Fruit fly (Drosophila melanogaster) whole organism, pupa: Measurements from ENCODE around the gene jv.

Experiments used
- CG10348 ChIP-seq: fragments of 200-800 bp; sonication (Bioruptor generic); IDR thresholded peaks from 2 replicates; pipeline ENCODE4 v1.3.6; 2022; ENCODE audit warnings: missing biosample characterization, missing genetic modification characterization
- CG12605 ChIP-seq: fragments of 200-800 bp; sonication (Bioruptor generic); IDR thresholded peaks from 2 replicates; pipeline ENCODE4 v1.3.6; 2022; ENCODE audit warnings: missing biosample characterization, missing genetic modification characterization
- CG13204 ChIP-seq: fragments of 200-800 bp; sonication (Bioruptor generic); optimal IDR thresholded peaks from 2 replicates; lab custom pipeline; 2018; ENCODE audit warnings: missing biosample characterization, mild to moderate bottlenecking, missing genetic modification characterization, moderate library complexity
- CG14655 ChIP-seq: fragments of 200-800 bp; sonication (Bioruptor generic); optimal IDR thresholded peaks from 3 replicates; lab custom pipeline; 2017; ENCODE audit warnings: mild to moderate bottlenecking, missing biosample characterization, missing genetic modification reagents, missing genetic modification characterization
- CG15710 ChIP-seq: fragments of 200-800 bp; sonication (Bioruptor generic); optimal IDR thresholded peaks from 2 replicates; lab custom pipeline; 2018; ENCODE audit warnings: missing biosample characterization, mild to moderate bottlenecking, missing genetic modification characterization, moderate library complexity
- CG17806 ChIP-seq: fragments of 200-800 bp; sonication (Bioruptor generic); optimal IDR thresholded peaks from 2 replicates; lab custom pipeline; 2018; ENCODE audit warnings: missing biosample characterization, mild to moderate bottlenecking, missing genetic modification characterization, moderate library complexity
- CG32121 ChIP-seq: fragments of 200-800 bp; sonication (Bioruptor generic); IDR thresholded peaks from 2 replicates; pipeline ENCODE4 v1.3.6; 2022; ENCODE audit warnings: missing biosample characterization, missing genetic modification characterization
- CG34367 ChIP-seq: fragments of 200-800 bp; sonication (Bioruptor generic); optimal IDR thresholded peaks from 2 replicates; lab custom pipeline; 2018; ENCODE audit warnings: missing biosample characterization, mild to moderate bottlenecking, missing genetic modification characterization
- CG4496 ChIP-seq: fragments of 200-800 bp; sonication (Bioruptor generic); IDR thresholded peaks from 3 replicates; pipeline ENCODE4 v1.3.6; 2022; ENCODE audit warnings: missing biosample characterization, missing genetic modification characterization
- CG8159 ChIP-seq: fragments of 200-800 bp; sonication (Bioruptor generic); optimal IDR thresholded peaks from 3 replicates; lab custom pipeline; 2018; ENCODE audit warnings: missing biosample characterization, mild to moderate bottlenecking, missing genetic modification characterization, moderate library complexity
- CG8301 ChIP-seq: fragments of 200-800 bp; sonication (Bioruptor generic); optimal IDR thresholded peaks from 2 replicates; lab custom pipeline; 2018; ENCODE audit warnings: missing biosample characterization, mild to moderate bottlenecking, missing genetic modification characterization
- CG9948 ChIP-seq: fragments of 200-800 bp; sonication (Bioruptor generic); optimal IDR thresholded peaks from 2 replicates; lab custom pipeline; 2018; ENCODE audit warnings: missing biosample characterization, mild to moderate bottlenecking, missing genetic modification characterization, moderate library complexity
- D1 ChIP-seq: fragments of 200-800 bp; sonication (Bioruptor generic); optimal IDR thresholded peaks from 2 replicates; lab custom pipeline; 2018; ENCODE audit warnings: missing biosample characterization, mild to moderate bottlenecking, missing genetic modification characterization, moderate library complexity
- EcR ChIP-seq: fragments of 200-800 bp; sonication (Bioruptor generic); optimal IDR thresholded peaks from 3 replicates; lab custom pipeline; 2019; ENCODE audit warnings: missing biosample characterization, missing genetic modification characterization, mild to moderate bottlenecking, moderate library complexity, missing genetic modification reagents
- Ets98B ChIP-seq: fragments of 200-800 bp; sonication (Bioruptor generic); IDR thresholded peaks from 2 replicates; pipeline ENCODE4 v1.3.6; 2022; ENCODE audit warnings: missing biosample characterization, missing genetic modification characterization
- Pif1A ChIP-seq: fragments of 200-800 bp; sonication (Bioruptor generic); optimal IDR thresholded peaks from 3 replicates; lab custom pipeline; 2016; ENCODE audit warnings: missing biosample characterization, missing genetic modification characterization
- Pif1B ChIP-seq: fragments of 200-800 bp; sonication (Bioruptor generic); optimal IDR thresholded peaks from 3 replicates; lab custom pipeline; 2016; ENCODE audit warnings: missing biosample characterization, missing genetic modification characterization
- Snoo ChIP-seq: fragments of 200-800 bp; sonication (Bioruptor generic); optimal IDR thresholded peaks from 3 replicates; lab custom pipeline; 2017; ENCODE audit warnings: missing biosample characterization, mild to moderate bottlenecking, missing genetic modification characterization, inconsistent platforms
- fd96Ca ChIP-seq: fragments of 200-800 bp; sonication (Bioruptor generic); IDR thresholded peaks from 3 replicates; pipeline ENCODE4 v1.3.6; 2022; ENCODE audit warnings: missing biosample characterization, missing genetic modification characterization
- gl ChIP-seq: fragments of 200-800 bp; sonication (Bioruptor generic); optimal IDR thresholded peaks from 2 replicates; lab custom pipeline; 2018; ENCODE audit warnings: missing biosample characterization, mild to moderate bottlenecking, missing genetic modification characterization
- rn ChIP-seq: fragments of 200-800 bp; sonication (Bioruptor generic); IDR thresholded peaks from 2 replicates; pipeline ENCODE4 v1.3.6; 2022; ENCODE audit warnings: missing biosample characterization, missing genetic modification characterization

jv gene

DNA sequence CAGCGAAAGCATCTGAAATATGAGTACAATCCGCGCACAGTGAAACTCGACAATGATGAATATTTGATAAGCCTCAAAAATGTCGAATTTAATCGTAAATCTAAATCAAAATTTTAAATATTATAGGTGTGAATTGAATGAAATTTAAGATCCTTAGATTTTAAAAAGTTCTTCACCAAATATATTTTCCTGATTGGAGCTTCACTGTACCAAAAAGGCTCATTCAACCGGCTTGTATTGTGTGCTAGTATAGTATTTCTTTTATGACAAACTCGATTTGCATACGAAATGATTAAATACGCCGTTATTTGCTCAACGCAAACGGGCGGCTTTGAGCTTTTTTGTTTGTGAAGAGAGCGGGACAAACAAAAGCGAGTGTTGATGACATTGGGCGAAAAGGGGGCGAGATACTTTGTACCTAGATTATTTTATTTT lies 36.3 kb downstream of the jv start:
- TF ChIP-seq CG12605 (GFP tag; lab: Robert Waterston, UW) (peak; percentile 61), CG13204 (no peak), CG8301 (tag; lab: Kevin White, UChicago) (peak; percentile 46), CG9948 (tag; lab: Kevin White, UChicago) (peak; percentile 28), CG14655 (peak; percentile 51), CG4496 (GFP tag; lab: Robert Waterston, UW) (peak; percentile 66), gl (tag; lab: Kevin White, UChicago) (no peak), Pif1A (GFP tag; lab: Kevin White, UChicago) (peak; percentile 55), CG17806 (tag; lab: Kevin White, UChicago) (peak; percentile 34), Snoo (tag; lab: Kevin White, UChicago) (peak; percentile 75), fd96Ca (GFP tag; lab: Robert Waterston, UW) (no peak), CG10348 (GFP tag; lab: Robert Waterston, UW) (no peak), rn (GFP tag; lab: Robert Waterston, UW) (peak; percentile 35; the same call in 1 of the 2 replicates), CG8159 (tag; lab: Kevin White, UChicago) (peak; percentile 44), D1 (peak; percentile 6), CG15710 (tag; lab: Kevin White, UChicago) (peak; percentile 41), Ets98B (GFP tag; lab: Robert Waterston, UW) (peak; percentile 67), Pif1B (GFP tag; lab: Kevin White, UChicago) (peak; percentile 38), CG34367 (tag; lab: Kevin White, UChicago) (peak; percentile 15), EcR (no peak), CG32121 (GFP tag; lab: Robert Waterston, UW) (peak; percentile 66)

DNA sequence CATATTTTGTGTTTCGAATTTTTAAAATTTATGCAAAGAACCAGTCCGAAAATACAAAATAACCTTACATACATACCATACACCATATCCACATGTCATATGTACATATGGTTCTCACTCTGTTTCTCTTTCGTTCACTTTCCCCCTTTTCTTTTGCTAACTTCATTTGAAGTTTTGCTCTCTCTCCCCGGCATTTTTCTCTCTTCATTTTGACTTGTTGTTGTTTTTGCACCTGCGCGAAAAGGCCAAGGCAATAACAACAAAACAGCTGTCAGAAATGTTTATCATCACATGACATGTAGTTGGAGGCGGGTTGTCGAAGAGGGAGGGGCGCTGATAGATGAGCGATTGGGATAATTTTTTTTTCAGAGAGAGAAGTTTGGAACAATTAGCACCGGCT lies 36.9 kb downstream of the jv start:
- TF ChIP-seq gl (tag; lab: Kevin White, UChicago): no peak
- TF ChIP-seq Pif1B (GFP tag; lab: Kevin White, UChicago): no peak
- TF ChIP-seq CG10348 (GFP tag; lab: Robert Waterston, UW): no peak
- TF ChIP-seq CG17806 (tag; lab: Kevin White, UChicago): no peak
- TF ChIP-seq Ets98B (GFP tag; lab: Robert Waterston, UW): no peak
- no peak for TF ChIP-seq rn (GFP tag; lab: Robert Waterston, UW)
- TF ChIP-seq CG34367 (tag; lab: Kevin White, UChicago): no peak
- TF ChIP-seq EcR: no peak
- no peak for TF ChIP-seq D1
- no peak for TF ChIP-seq CG8159 (tag; lab: Kevin White, UChicago)
- no peak for TF ChIP-seq CG14655
- TF ChIP-seq CG9948 (tag; lab: Kevin White, UChicago): no peak
- TF ChIP-seq CG13204: no peak
- TF ChIP-seq CG8301 (tag; lab: Kevin White, UChicago): no peak
- no peak for TF ChIP-seq CG12605 (GFP tag; lab: Robert Waterston, UW)
- TF ChIP-seq CG32121 (GFP tag; lab: Robert Waterston, UW): no peak
- no peak for TF ChIP-seq CG4496 (GFP tag; lab: Robert Waterston, UW)
- no peak for TF ChIP-seq Pif1A (GFP tag; lab: Kevin White, UChicago)
- TF ChIP-seq Snoo (tag; lab: Kevin White, UChicago): no peak

DNA sequence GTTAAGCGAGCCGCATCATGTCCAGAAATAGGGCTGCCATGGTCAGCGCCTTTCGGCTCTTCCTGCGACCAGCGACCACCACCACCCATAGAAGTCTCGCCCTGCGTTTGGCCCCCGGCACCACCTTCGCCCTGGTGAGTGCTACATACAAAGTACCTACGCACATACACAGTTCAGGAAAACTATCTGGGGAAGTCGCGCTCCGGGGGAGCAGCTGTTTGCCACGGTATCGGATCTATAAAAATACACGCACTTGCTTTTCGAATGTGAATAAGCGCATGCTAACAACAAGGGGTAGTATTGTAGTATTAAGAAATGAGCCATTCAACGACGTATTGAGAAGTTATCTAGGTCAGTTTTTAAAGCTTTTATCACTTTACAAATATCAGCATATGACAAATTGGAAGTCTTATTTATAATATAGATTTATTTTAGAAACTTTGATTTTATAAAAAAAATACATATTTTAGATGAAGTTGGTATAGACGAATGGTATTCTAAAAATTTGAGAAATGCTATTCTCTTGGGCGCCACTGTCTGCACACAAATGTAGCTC lies 37.4 kb downstream of the jv start:
- TF ChIP-seq gl (tag; lab: Kevin White, UChicago) (no peak), Snoo (tag; lab: Kevin White, UChicago) (peak; percentile 48), CG10348 (GFP tag; lab: Robert Waterston, UW) (no peak), CG17806 (tag; lab: Kevin White, UChicago) (peak; percentile 71), CG34367 (tag; lab: Kevin White, UChicago) (peak; percentile 62), Ets98B (GFP tag; lab: Robert Waterston, UW) (peak; percentile 33; the same call in 1 of the 2 replicates), CG9948 (tag; lab: Kevin White, UChicago) (peak; percentile 70), CG32121 (GFP tag; lab: Robert Waterston, UW) (peak; percentile 42; the same call in 1 of the 2 replicates), CG14655 (peak; percentile 79), EcR (no peak), Pif1A (GFP tag; lab: Kevin White, UChicago) (peak; percentile 27), CG12605 (GFP tag; lab: Robert Waterston, UW) (no peak), CG13204 (peak; percentile 22), CG8159 (tag; lab: Kevin White, UChicago) (peak; percentile 78), CG15710 (tag; lab: Kevin White, UChicago) (peak; percentile 63), Pif1B (GFP tag; lab: Kevin White, UChicago) (peak; percentile 42), CG8301 (tag; lab: Kevin White, UChicago) (peak; percentile 47)

dm6 chr3L:6550978-6551339 lies 38.3 kb downstream of the jv start:
- TF ChIP-seq CG17806 (tag; lab: Kevin White, UChicago): no peak
- no peak for TF ChIP-seq CG14655
- no peak for TF ChIP-seq CG15710 (tag; lab: Kevin White, UChicago)
- no peak for TF ChIP-seq fd96Ca (GFP tag; lab: Robert Waterston, UW)
- TF ChIP-seq gl (tag; lab: Kevin White, UChicago): no peak
- TF ChIP-seq CG32121 (GFP tag; lab: Robert Waterston, UW): no peak
- no peak for TF ChIP-seq Pif1B (GFP tag; lab: Kevin White, UChicago)
- no peak for TF ChIP-seq Pif1A (GFP tag; lab: Kevin White, UChicago)
- TF ChIP-seq CG12605 (GFP tag; lab: Robert Waterston, UW): no peak
- TF ChIP-seq CG8301 (tag; lab: Kevin White, UChicago): no peak
